Worm (Caenorhabditis elegans) whole organism, L1 larva: ENCODE results near the gene srbc-51.

Experiments
- lir-3 ChIP-seq: sonication (generic microtip); optimal IDR thresholded peaks from 2 replicates; lab custom pipeline; 2016; ENCODE audit warnings: mild to moderate bottlenecking, missing genetic modification characterization, moderate library complexity, missing compliant biosample characterization; ENCODE audit not compliant: poor library complexity
- nhr-28 ChIP-seq: fragments of 150-350 bp; optimal IDR thresholded peaks from 2 replicates; lab custom pipeline; 2014; ENCODE audit warnings: missing biosample characterization, missing genetic modification characterization
- snpc-4 ChIP-seq: fragments of 150-350 bp; optimal IDR thresholded peaks from 2 replicates; lab custom pipeline; 2014; ENCODE audit warnings: missing biosample characterization, missing genetic modification characterization

- no peak for TF ChIP-seq snpc-4 (tag; lab: Kevin White, UChicago)
- TF ChIP-seq nhr-28 (tag; lab: Kevin White, UChicago): no peak
- TF ChIP-seq lir-3: no peak
These were observed 3.7 kb downstream of the srbc-51 start, which contains the start of gene srbc-55 for ce11 chrV:15829907-15830306.
